Worm (Caenorhabditis elegans) whole organism, mixed stage, embryonic: ENCODE results near the gene fbxb-37.

Experiments used
- elt-1 ChIP-seq: sonication (generic microtip); optimal IDR thresholded peaks from 2 replicates; lab custom pipeline; 2017; ENCODE audit warnings: missing genetic modification characterization, mild to moderate bottlenecking, missing compliant biosample characterization, antibody characterized with exemption, moderate library complexity, borderline replicate concordance; ENCODE audit not compliant: insufficient read depth
- lsy-2 ChIP-seq: fragments of 150-350 bp; optimal IDR thresholded peaks from 2 replicates; lab custom pipeline; 2014; ENCODE audit warnings: missing biosample characterization, missing genetic modification characterization
- nhr-12 ChIP-seq: fragments of 150-350 bp; optimal IDR thresholded peaks from 2 replicates; lab custom pipeline; 2014; ENCODE audit warnings: missing biosample characterization, missing genetic modification characterization
- nhr-237 ChIP-seq: fragments of 150-350 bp; optimal IDR thresholded peaks from 2 replicates; lab custom pipeline; 2014; ENCODE audit warnings: missing biosample characterization, missing genetic modification characterization

ce11 chrII:2083726-2084179 is 9.9 kb downstream of the fbxb-37 start, which contains the start of the genes T16A1.5 and fbxc-49:
- no peak for TF ChIP-seq nhr-12 (tag; lab: Kevin White, UChicago)
- TF ChIP-seq lsy-2 (tag; lab: Kevin White, UChicago): no peak
- TF ChIP-seq nhr-237 (tag; lab: Kevin White, UChicago): no peak
- no peak for TF ChIP-seq elt-1 (tag; lab: Kevin White, UChicago)
